Fruit fly (Drosophila melanogaster): ENCODE measurements around the gene Hsp26.

DNA sequence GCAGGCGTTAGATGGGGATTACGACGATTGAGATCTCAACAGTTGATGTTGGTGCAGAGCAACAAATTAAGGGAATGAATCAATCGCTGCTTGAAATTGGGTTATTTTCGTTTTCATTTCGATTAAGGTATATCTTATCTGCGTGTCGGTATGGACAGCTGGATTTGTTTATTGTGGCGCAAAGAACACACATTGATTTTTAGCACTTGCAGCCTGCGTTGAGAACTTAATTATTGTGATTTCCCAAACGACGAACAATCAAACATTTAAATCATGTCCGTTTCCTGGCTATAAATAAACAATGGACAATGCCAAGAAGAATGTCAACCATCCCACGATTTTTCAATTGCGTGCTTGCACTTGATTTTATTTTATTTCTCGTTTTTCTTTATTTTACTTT, 20.8 kb upstream of the Hsp26 start:
- no peak for TF ChIP-seq Dbx (GFP tag; IDR thresholded peaks at IDR 0.05)
- no peak for TF ChIP-seq so (GFP tag; IDR thresholded peaks at IDR 0.05)
- TF ChIP-seq cato (GFP tag; optimal IDR thresholded peaks at IDR 0.05; ENCODE audit: borderline replicate concordance), result no peak
- no peak for TF ChIP-seq gem (tag; optimal IDR thresholded peaks at IDR 0.05)
- TF ChIP-seq CG6654 (GFP tag; optimal IDR thresholded peaks at IDR 0.05), result no peak
- no peak for TF ChIP-seq peb (GFP tag; IDR thresholded peaks at IDR 0.05)
- TF ChIP-seq h (optimal IDR thresholded peaks at IDR 0.05), result no peak
- no peak for TF ChIP-seq wek (GFP tag; optimal IDR thresholded peaks at IDR 0.05)
- TF ChIP-seq CG9876 (GFP tag; optimal IDR thresholded peaks at IDR 0.05), result no peak
- TF ChIP-seq stwl (tag; optimal IDR thresholded peaks at IDR 0.05), result no peak
- TF ChIP-seq NC2α (GFP tag; optimal IDR thresholded peaks at IDR 0.05), result no peak
- TF ChIP-seq her (GFP tag; optimal IDR thresholded peaks at IDR 0.05), result no peak
